Fruit fly (Drosophila melanogaster): ENCODE results near the gene CtsK1.

CtsK1 gene

dm6 chr3L:13949440-13950066 is 44.5 kb upstream of the CtsK1 start (continued):
- TF ChIP-seq CG3847 (GFP tag; IDR thresholded peaks at IDR 0.05), result no peak
- no peak for TF ChIP-seq Aef1 (GFP tag; IDR thresholded peaks at IDR 0.05)
- no peak for TF ChIP-seq nau (GFP tag; optimal IDR thresholded peaks at IDR 0.05)
- no peak for TF ChIP-seq Usf (GFP tag; optimal IDR thresholded peaks at IDR 0.05)
- TF ChIP-seq Hand (GFP tag; optimal IDR thresholded peaks at IDR 0.05), result no peak
- no peak for TF ChIP-seq CG30020 (tag; optimal IDR thresholded peaks at IDR 0.05)
- no peak for TF ChIP-seq CG4424 (GFP tag; optimal IDR thresholded peaks at IDR 0.05)
- peak; percentile 77 for TF ChIP-seq kay (GFP tag; optimal IDR thresholded peaks at IDR 0.05)
- TF ChIP-seq CG2129 (GFP tag; IDR thresholded peaks at IDR 0.05; ENCODE audit: partially characterized antibody), result no peak
- no peak for TF ChIP-seq Taf1 (GFP tag; IDR thresholded peaks at IDR 0.05)
- TF ChIP-seq exex (tag; optimal IDR thresholded peaks at IDR 0.05), result no peak
- no peak for TF ChIP-seq danr (GFP tag; IDR thresholded peaks at IDR 0.05)
- TF ChIP-seq CG15011 (GFP tag; optimal IDR thresholded peaks at IDR 0.05), result no peak
- no peak for TF ChIP-seq ase (GFP tag; IDR thresholded peaks at IDR 0.05)
- no peak for TF ChIP-seq CG33213 (GFP tag; optimal IDR thresholded peaks at IDR 0.05)
- TF ChIP-seq CG12155 (GFP tag; optimal IDR thresholded peaks at IDR 0.05), result no peak
- TF ChIP-seq CG2712 (tag; optimal IDR thresholded peaks at IDR 0.05), result no peak
- no peak for TF ChIP-seq CG10979 (tag; optimal IDR thresholded peaks at IDR 0.05)
- no peak for TF ChIP-seq p53 (GFP tag; optimal IDR thresholded peaks at IDR 0.05)
- no peak for TF ChIP-seq pum (GFP tag; optimal IDR thresholded peaks at IDR 0.05)
- TF ChIP-seq HLH54F (GFP tag; optimal IDR thresholded peaks at IDR 0.05), result no peak
- TF ChIP-seq tap (tag; optimal IDR thresholded peaks at IDR 0.05), result no peak
- TF ChIP-seq aop (GFP tag; IDR thresholded peaks at IDR 0.05), result no peak
- TF ChIP-seq CG4707 (GFP tag; optimal IDR thresholded peaks at IDR 0.05), result no peak
- no peak for TF ChIP-seq dysf (GFP tag; IDR thresholded peaks at IDR 0.05)
- no peak for TF ChIP-seq CG14014 (GFP tag; IDR thresholded peaks at IDR 0.05)
- 0 out of 2 replicates have a peak, but pooled peaks have one; percentile 30 for TF ChIP-seq CG32767 (GFP tag; IDR thresholded peaks at IDR 0.05)
- TF ChIP-seq CG10274 (GFP tag; optimal IDR thresholded peaks at IDR 0.05), result no peak
- TF ChIP-seq CG13424 (tag; optimal IDR thresholded peaks at IDR 0.05), result no peak
- TF ChIP-seq Optix (GFP tag; IDR thresholded peaks at IDR 0.05), result no peak
- TF ChIP-seq sob (GFP tag; IDR thresholded peaks at IDR 0.05), result no peak
- no peak for TF ChIP-seq CoRest (tag; optimal IDR thresholded peaks at IDR 0.05)
- TF ChIP-seq CG3065 (GFP tag; optimal IDR thresholded peaks at IDR 0.05), result no peak
- no peak for TF ChIP-seq NFAT (GFP tag; IDR thresholded peaks at IDR 0.05)
- TF ChIP-seq CG15601 (tag; optimal IDR thresholded peaks at IDR 0.05), result no peak
- TF ChIP-seq fd3F (GFP tag; optimal IDR thresholded peaks at IDR 0.05), result no peak
- TF ChIP-seq chn (GFP tag; optimal IDR thresholded peaks at IDR 0.05), result no peak
- peak; percentile 45; the same call in 1 of the 2 replicates for TF ChIP-seq seq (GFP tag; IDR thresholded peaks at IDR 0.05)
- TF ChIP-seq CG2199 (GFP tag; IDR thresholded peaks at IDR 0.05), result peak; percentile 84; the same call in 2 of the 3 replicates
- TF ChIP-seq CG11696 (GFP tag; IDR thresholded peaks at IDR 0.05), result 0 out of 2 replicates have a peak, but pooled peaks have one; percentile 30
- no peak for TF ChIP-seq Dek (tag; optimal IDR thresholded peaks at IDR 0.05)
- no peak for TF ChIP-seq NC2β (GFP tag; optimal IDR thresholded peaks at IDR 0.05)
- no peak for TF ChIP-seq gsb-n (tag; optimal IDR thresholded peaks at IDR 0.05)
- TF ChIP-seq ems (GFP tag; optimal IDR thresholded peaks at IDR 0.05), result no peak
- no peak for TF ChIP-seq abd-A (tag; optimal IDR thresholded peaks at IDR 0.05)
- no peak for TF ChIP-seq unpg (GFP tag; optimal IDR thresholded peaks at IDR 0.05)
- TF ChIP-seq knrl (GFP tag; IDR thresholded peaks at IDR 0.05; ENCODE audit: partially characterized antibody), result no peak
- TF ChIP-seq tin (GFP tag; optimal IDR thresholded peaks at IDR 0.05), result no peak
- no peak for TF ChIP-seq CG12071 (GFP tag; optimal IDR thresholded peaks at IDR 0.05)
- no peak for TF ChIP-seq amos (GFP tag; IDR thresholded peaks at IDR 0.05; ENCODE audit: partially characterized antibody)
- TF ChIP-seq D19B (GFP tag; optimal IDR thresholded peaks at IDR 0.05), result no peak

All from whole organism, embryonic.